Worm (Caenorhabditis elegans): Measurements from ENCODE around the gene K09E9.7.

ce11 chrX:15675622-15676021 lies 34.9 kb downstream of the K09E9.7 start, which contains the start of gene F59D12.2:
- no peak for TF ChIP-seq ama-1 (optimal IDR thresholded peaks at IDR 0.05)
- TF ChIP-seq tra-4 (tag; optimal IDR thresholded peaks at IDR 0.05): no peak
- no peak for TF ChIP-seq ceh-36 (tag; optimal IDR thresholded peaks at IDR 0.05)
- TF ChIP-seq hmbx-1 (tag; optimal IDR thresholded peaks at IDR 0.05): no peak
- TF ChIP-seq pes-1 (GFP tag; IDR thresholded peaks at IDR 0.05): no peak
- TF ChIP-seq tbx-11 (GFP tag; IDR thresholded peaks at IDR 0.05): no peak
- TF ChIP-seq B0310.2 (tag; optimal IDR thresholded peaks at IDR 0.05): no peak
- TF ChIP-seq tbx-37 (GFP tag; conservative IDR thresholded peaks at IDR 0.05): no peak
- no peak for TF ChIP-seq flt-1 (GFP tag; IDR thresholded peaks at IDR 0.05)
- TF ChIP-seq hmg-4 (GFP tag; optimal IDR thresholded peaks at IDR 0.05): no peak

Measured in whole organism, early embryonic.